Worm (Caenorhabditis elegans): ENCODE results near the gene pot-2.

DNA sequence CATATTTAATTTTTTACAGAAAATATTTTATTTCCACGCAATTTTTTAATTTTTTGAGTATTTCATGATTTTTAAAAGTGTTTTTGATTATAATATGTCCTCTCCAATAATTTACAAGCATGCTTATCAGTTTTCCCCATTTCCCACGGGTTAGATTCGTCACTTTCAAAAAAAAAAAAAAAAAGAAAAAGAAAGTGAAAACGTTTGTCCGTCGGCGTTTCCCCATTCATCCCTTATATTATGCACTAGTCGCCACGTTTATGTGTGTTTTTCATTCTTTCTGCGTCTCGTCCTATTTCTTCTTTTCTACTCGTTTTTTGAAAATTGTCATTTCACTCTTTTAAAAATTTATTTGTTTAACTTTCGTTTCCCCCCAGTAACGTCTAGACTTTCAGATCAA is 34.6 kb upstream of the pot-2 start, which contains the start of gene vnut-1:
- TF ChIP-seq egl-44 (GFP tag; IDR thresholded peaks at IDR 0.05) (no peak), tbp1 (GFP tag; optimal IDR thresholded peaks at IDR 0.05) (no peak), B0035.1 (tag; optimal IDR thresholded peaks at IDR 0.05) (no peak), snpc-1.1 (tag; optimal IDR thresholded peaks at IDR 0.05; ENCODE audit: insufficient read depth) (no peak), dpl-1 (GFP tag; optimal IDR thresholded peaks at IDR 0.05) (no peak), bed-1 (GFP tag; IDR thresholded peaks at IDR 0.05) (no peak), unc-62 (GFP tag; optimal IDR thresholded peaks at IDR 0.05) (no peak), attf-5 (GFP tag; optimal IDR thresholded peaks at IDR 0.05) (no peak), egrh-3 (GFP tag; IDR thresholded peaks at IDR 0.05) (no peak), madf-10 (tag; optimal IDR thresholded peaks at IDR 0.05) (no peak), ztf-25 (GFP tag; IDR thresholded peaks at IDR 0.05) (no peak), madf-6 (GFP tag; IDR thresholded peaks at IDR 0.05) (no peak)

Data from whole organism, young adult.